Worm (Caenorhabditis elegans): ENCODE results near the gene Y55H10A.2.

- TF ChIP-seq him-1 (tag; optimal IDR thresholded peaks at IDR 0.05) (no peak), dao-5 (tag; optimal IDR thresholded peaks at IDR 0.05) (no peak), W03F9.2 (tag; optimal IDR thresholded peaks at IDR 0.05) (no peak)
These were observed 23.4 kb downstream of the Y55H10A.2 start for ce11 chrIV:3386504-3387290.
